Worm (Caenorhabditis elegans) whole organism, late embryonic: ENCODE results near the gene C18A11.1.

ENCODE experiments used
- C08G9.2 ChIP-seq: sonication (generic microtip); optimal IDR thresholded peaks from 2 replicates; lab custom pipeline; 2016; ENCODE audit warnings: mild to moderate bottlenecking, missing genetic modification characterization, moderate library complexity, missing compliant biosample characterization
- T23F11.4 ChIP-seq: fragments of 200-800 bp; sonication (Bioruptor generic); optimal IDR thresholded peaks from 2 replicates; lab custom pipeline; 2018; ENCODE audit warnings: mild to moderate bottlenecking, missing genetic modification characterization, missing compliant biosample characterization
- Y22D7AL.16 ChIP-seq: sonication (generic microtip); optimal IDR thresholded peaks from 2 replicates; lab custom pipeline; 2016; ENCODE audit warnings: missing genetic modification characterization, missing compliant biosample characterization
- ceh-31 ChIP-seq: sonication (generic microtip); optimal IDR thresholded peaks from 2 replicates; lab custom pipeline; 2016; ENCODE audit warnings: missing genetic modification characterization, missing compliant biosample characterization
- ceh-9 ChIP-seq: sonication (generic microtip); optimal IDR thresholded peaks from 2 replicates; lab custom pipeline; 2016; ENCODE audit warnings: mild to moderate bottlenecking, missing genetic modification characterization, inconsistent platforms, missing compliant biosample characterization
- elt-2 ChIP-seq: sonication (generic microtip); optimal IDR thresholded peaks from 2 replicates; lab custom pipeline; 2016; ENCODE audit warnings: missing genetic modification reagents, missing genetic modification characterization, missing compliant biosample characterization
- fkh-10 ChIP-seq: fragments of 150-350 bp; optimal IDR thresholded peaks from 2 replicates; lab custom pipeline; 2014; ENCODE audit warnings: missing biosample characterization, missing genetic modification reagents, missing genetic modification characterization
- hlh-30 ChIP-seq: sonication (generic microtip); optimal IDR thresholded peaks from 2 replicates; lab custom pipeline; 2017; ENCODE audit warnings: antibody characterized with exemption, missing genetic modification characterization, missing compliant biosample characterization; ENCODE audit not compliant: insufficient read depth
- nfya-1 ChIP-seq: sonication (generic microtip); optimal IDR thresholded peaks from 2 replicates; lab custom pipeline; 2017; ENCODE audit warnings: missing genetic modification characterization, mild to moderate bottlenecking, missing compliant biosample characterization, antibody characterized with exemption, moderate library complexity
- nhr-11 ChIP-seq: fragments of 150-350 bp; optimal IDR thresholded peaks from 2 replicates; lab custom pipeline; 2014; ENCODE audit warnings: missing biosample characterization, missing genetic modification characterization
- pha-2 ChIP-seq: sonication (generic microtip); optimal IDR thresholded peaks from 2 replicates; lab custom pipeline; 2017; ENCODE audit warnings: mild to moderate bottlenecking, missing genetic modification characterization, missing compliant biosample characterization
- pha-4 ChIP-seq: fragments of 150-350 bp; optimal IDR thresholded peaks from 2 replicates; lab custom pipeline; 2018; ENCODE audit warnings: missing biosample characterization, missing genetic modification reagents, missing genetic modification characterization
- pqm-1 ChIP-seq: sonication (generic microtip); optimal IDR thresholded peaks from 2 replicates; lab custom pipeline; 2016; ENCODE audit warnings: missing genetic modification characterization, missing compliant biosample characterization

DNA sequence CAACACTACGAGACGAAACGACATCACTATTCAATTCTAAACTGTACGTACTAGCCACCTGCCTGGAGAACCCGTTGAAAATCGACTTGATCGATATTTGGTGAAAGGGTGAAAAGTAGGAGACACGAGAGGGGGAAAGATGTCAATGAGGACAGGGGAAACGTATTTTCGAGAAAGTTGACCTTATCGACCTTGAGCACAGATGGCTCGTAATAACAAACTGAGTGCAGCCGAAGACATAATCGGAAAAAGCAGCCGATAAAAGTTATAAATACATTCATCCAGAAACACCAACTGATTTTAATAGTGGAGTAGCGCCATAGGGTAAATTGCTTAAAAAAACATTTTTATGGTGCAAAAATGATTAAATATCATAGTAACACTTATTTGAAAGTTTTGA is 9.1 kb upstream of the C18A11.1 start:
- TF ChIP-seq pha-2 (tag; lab: Kevin White, UChicago) (no peak), fkh-10 (GFP tag; lab: Kevin White, UChicago) (no peak), ceh-9 (tag; lab: Kevin White, UChicago) (no peak), ceh-31 (no peak), hlh-30 (tag; lab: Kevin White, UChicago) (no peak), nhr-11 (tag; lab: Kevin White, UChicago) (no peak), pqm-1 (tag; lab: Kevin White, UChicago) (no peak), pha-4 (tag; lab: Kevin White, UChicago) (no peak), nfya-1 (no peak), T23F11.4 (no peak), Y22D7AL.16 (tag; lab: Kevin White, UChicago) (no peak), C08G9.2 (no peak), elt-2 (no peak)
